Fruit fly (Drosophila melanogaster) Kc167 (cell line): Measurements from ENCODE around the gene CG3635.

Experiments
- Myc ChIP-seq: fragments of >200 bp; optimal IDR thresholded peaks from 2 replicates; lab custom pipeline; 2017; ENCODE audit warnings: missing external identifiers
- insv ChIP-seq: fragments of >200 bp; optimal IDR thresholded peaks from 3 replicates; lab custom pipeline; 2018; ENCODE audit warnings: missing external identifiers
- psq ChIP-seq: fragments of >200 bp; optimal IDR thresholded peaks from 2 replicates; lab custom pipeline; 2017; ENCODE audit warnings: missing external identifiers

DNA sequence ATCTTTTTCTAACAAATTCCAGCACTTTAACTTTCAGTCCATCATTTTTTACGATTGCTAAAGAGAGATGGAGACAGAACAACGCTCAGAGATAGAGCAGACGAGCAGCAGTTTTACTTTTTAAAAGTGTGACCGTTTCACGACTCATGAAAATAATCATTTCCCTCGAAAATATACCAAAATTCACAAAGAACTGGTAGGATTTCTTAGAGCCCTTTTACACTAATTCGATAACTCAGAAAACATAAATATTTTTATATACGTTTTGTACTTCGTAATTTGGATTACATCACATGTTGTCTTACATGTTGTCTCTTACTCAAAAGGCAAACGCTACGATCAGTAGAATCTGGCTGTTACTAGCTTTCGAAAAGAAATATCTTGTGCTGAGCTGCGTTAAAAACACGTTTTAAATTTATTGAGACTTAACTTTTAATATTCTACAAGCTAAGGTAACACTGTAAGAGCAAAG, 6.1 kb upstream of the CG3635 start, which contains the start of gene Clamp:
- TF ChIP-seq Myc (lab: Kevin White, UChicago) (no peak), psq (lab: Kevin White, UChicago) (no peak), insv (no peak)
